Worm (Caenorhabditis elegans) whole organism, L1 larva: ENCODE results near the gene ssp-33.

Source experiments
- C34B4.2 ChIP-seq: sonication (generic microtip); optimal IDR thresholded peaks from 2 replicates; lab custom pipeline; 2017; ENCODE audit warnings: mild to moderate bottlenecking, missing genetic modification characterization, missing compliant biosample characterization
- F16B12.6 ChIP-seq: fragments of 150-350 bp; optimal IDR thresholded peaks from 2 replicates; lab custom pipeline; 2014; ENCODE audit warnings: missing biosample characterization, missing genetic modification characterization
- Y116A8C.19 ChIP-seq: sonication (generic microtip); optimal IDR thresholded peaks from 2 replicates; lab custom pipeline; 2016; ENCODE audit warnings: missing compliant biosample characterization, missing genetic modification characterization, borderline replicate concordance
- ceh-8 ChIP-seq: fragments of 200-800 bp; sonication (Bioruptor generic); optimal IDR thresholded peaks from 2 replicates; lab custom pipeline; 2018; ENCODE audit warnings: mild to moderate bottlenecking, missing genetic modification characterization, moderate library complexity, missing compliant biosample characterization
- dsc-1 ChIP-seq: sonication (generic microtip); optimal IDR thresholded peaks from 2 replicates; lab custom pipeline; 2016; ENCODE audit warnings: mild to moderate bottlenecking, missing genetic modification characterization, missing compliant biosample characterization
- efl-3 ChIP-seq: fragments of 200-800 bp; sonication (Bioruptor generic); optimal IDR thresholded peaks from 2 replicates; lab custom pipeline; 2018; ENCODE audit warnings: mild to moderate bottlenecking, missing genetic modification characterization, missing compliant biosample characterization
- egl-13 ChIP-seq: sonication (generic microtip); optimal IDR thresholded peaks from 2 replicates; lab custom pipeline; 2016; ENCODE audit warnings: missing genotype, missing genetic modification reagents, missing genetic modification characterization, missing compliant biosample characterization
- egl-27 ChIP-seq, 2 experiments: fragments of 150-350 bp in 1 of 2; sonication (generic microtip); optimal IDR thresholded peaks; 3 replicates each; lab custom pipeline; 2017 to 2018; ENCODE audit warnings: missing biosample characterization in 2 of 2, missing genetic modification characterization in 2 of 2, missing genetic modification reagents in 2 of 2
- elt-2 ChIP-seq: sonication (generic microtip); optimal IDR thresholded peaks from 2 replicates; lab custom pipeline; 2016; ENCODE audit warnings: missing genetic modification characterization, mild to moderate bottlenecking, inconsistent platforms, missing compliant biosample characterization, missing genetic modification reagents
- fkh-10 ChIP-seq: sonication (generic microtip); optimal IDR thresholded peaks from 2 replicates; lab custom pipeline; 2017; ENCODE audit warnings: missing biosample characterization, missing genetic modification reagents, missing genetic modification characterization
- hlh-17 ChIP-seq: fragments of 200-800 bp; sonication (Bioruptor generic); optimal IDR thresholded peaks from 2 replicates; lab custom pipeline; 2018; ENCODE audit warnings: missing genetic modification characterization, mild to moderate bottlenecking, missing compliant biosample characterization, moderate library complexity, borderline replicate concordance
- isw-1 ChIP-seq: fragments of 200-800 bp; sonication (Bioruptor generic); IDR thresholded peaks from 2 replicates; pipeline ENCODE4 v1.3.6; 2022; ENCODE audit warnings: missing genetic modification characterization, missing compliant biosample characterization
- lin-15B ChIP-seq: fragments of 150-350 bp; sonication (generic microtip); optimal IDR thresholded peaks from 3 replicates; lab custom pipeline; 2014; ENCODE audit warnings: missing biosample characterization, missing genetic modification characterization
- lir-3 ChIP-seq: sonication (generic microtip); optimal IDR thresholded peaks from 2 replicates; lab custom pipeline; 2016; ENCODE audit warnings: mild to moderate bottlenecking, missing genetic modification characterization, moderate library complexity, missing compliant biosample characterization; ENCODE audit not compliant: poor library complexity
- lsy-2 ChIP-seq, 2 experiments: fragments of 150-350 bp; optimal IDR thresholded peaks; 2 replicates each; lab custom pipeline; 2014; ENCODE audit warnings: missing biosample characterization in 2 of 2, missing genetic modification characterization in 2 of 2
- mab-9 ChIP-seq: fragments of 200-800 bp; sonication (Bioruptor generic); IDR thresholded peaks from 2 replicates; pipeline ENCODE4 v1.3.6; 2022; ENCODE audit warnings: missing genetic modification reagents, missing genetic modification characterization, missing compliant biosample characterization
- mdl-1 ChIP-seq, 2 experiments: fragments of 150-350 bp; optimal IDR thresholded peaks; 2 replicates each; lab custom pipeline; 2014 to 2017; ENCODE audit warnings: missing biosample characterization in 2 of 2, missing genetic modification characterization in 2 of 2, inconsistent platforms in 1 of 2
- mef-2 ChIP-seq: fragments of 150-350 bp; optimal IDR thresholded peaks from 2 replicates; lab custom pipeline; 2014; ENCODE audit warnings: missing biosample characterization, missing genetic modification characterization
- nhr-11 ChIP-seq: fragments of 150-350 bp; optimal IDR thresholded peaks from 2 replicates; lab custom pipeline; 2014; ENCODE audit warnings: missing biosample characterization, missing genetic modification characterization
- nhr-12 ChIP-seq: sonication (generic microtip); optimal IDR thresholded peaks from 2 replicates; lab custom pipeline; 2017; ENCODE audit warnings: missing biosample characterization, missing genetic modification characterization
- nhr-20 ChIP-seq: sonication (generic microtip); optimal IDR thresholded peaks from 2 replicates; lab custom pipeline; 2016; ENCODE audit warnings: mild to moderate bottlenecking, missing genetic modification characterization, missing compliant biosample characterization
- nhr-71 ChIP-seq: sonication (generic microtip); optimal IDR thresholded peaks from 2 replicates; lab custom pipeline; 2016; ENCODE audit warnings: mild to moderate bottlenecking, missing genetic modification characterization, moderate library complexity, missing compliant biosample characterization
- nhr-77 ChIP-seq: fragments of 150-350 bp; optimal IDR thresholded peaks from 2 replicates; lab custom pipeline; 2014; ENCODE audit warnings: missing biosample characterization, missing genetic modification characterization
- nhr-90 ChIP-seq: sonication (generic microtip); optimal IDR thresholded peaks from 2 replicates; lab custom pipeline; 2016; ENCODE audit warnings: mild to moderate bottlenecking, missing genetic modification characterization, missing compliant biosample characterization; ENCODE audit not compliant: poor library complexity
- snpc-4 ChIP-seq: fragments of 150-350 bp; optimal IDR thresholded peaks from 2 replicates; lab custom pipeline; 2014; ENCODE audit warnings: missing biosample characterization, missing genetic modification characterization
- snu-23 ChIP-seq: sonication (generic microtip); optimal IDR thresholded peaks from 2 replicates; lab custom pipeline; 2016; ENCODE audit warnings: missing genetic modification characterization, missing compliant biosample characterization
- sox-4 ChIP-seq: sonication (generic microtip); optimal IDR thresholded peaks from 2 replicates; lab custom pipeline; 2016; ENCODE audit warnings: missing genetic modification characterization, missing compliant biosample characterization
- sup-37 ChIP-seq: fragments of 200-800 bp; sonication (Bioruptor generic); optimal IDR thresholded peaks from 2 replicates; lab custom pipeline; 2018; ENCODE audit warnings: mild to moderate bottlenecking, missing genetic modification characterization, missing compliant biosample characterization
- swsn-7 ChIP-seq: sonication (generic microtip); optimal IDR thresholded peaks from 2 replicates; lab custom pipeline; 2016; ENCODE audit warnings: missing genetic modification characterization, missing compliant biosample characterization
- unc-130 ChIP-seq: fragments of 150-350 bp; optimal IDR thresholded peaks from 2 replicates; lab custom pipeline; 2017; ENCODE audit warnings: missing biosample characterization, missing genetic modification characterization, inconsistent platforms
- unc-30 ChIP-seq: sonication (generic microtip); optimal IDR thresholded peaks from 2 replicates; lab custom pipeline; 2017; ENCODE audit warnings: missing biosample characterization, missing genetic modification characterization
- xbp-1 ChIP-seq: sonication (generic microtip); optimal IDR thresholded peaks from 2 replicates; lab custom pipeline; 2016; ENCODE audit warnings: missing genetic modification characterization, missing compliant biosample characterization
- ztf-11 ChIP-seq, 2 experiments: sonication (generic microtip); optimal IDR thresholded peaks; 2 replicates each; lab custom pipeline; 2016 to 2017; ENCODE audit warnings: missing genetic modification characterization in 2 of 2, missing biosample characterization in 1 of 2, missing compliant biosample characterization in 1 of 2
- ztf-4 ChIP-seq: fragments of 150-350 bp; optimal IDR thresholded peaks from 2 replicates; lab custom pipeline; 2014; ENCODE audit warnings: missing biosample characterization, missing genetic modification characterization

ssp-33 gene

DNA sequence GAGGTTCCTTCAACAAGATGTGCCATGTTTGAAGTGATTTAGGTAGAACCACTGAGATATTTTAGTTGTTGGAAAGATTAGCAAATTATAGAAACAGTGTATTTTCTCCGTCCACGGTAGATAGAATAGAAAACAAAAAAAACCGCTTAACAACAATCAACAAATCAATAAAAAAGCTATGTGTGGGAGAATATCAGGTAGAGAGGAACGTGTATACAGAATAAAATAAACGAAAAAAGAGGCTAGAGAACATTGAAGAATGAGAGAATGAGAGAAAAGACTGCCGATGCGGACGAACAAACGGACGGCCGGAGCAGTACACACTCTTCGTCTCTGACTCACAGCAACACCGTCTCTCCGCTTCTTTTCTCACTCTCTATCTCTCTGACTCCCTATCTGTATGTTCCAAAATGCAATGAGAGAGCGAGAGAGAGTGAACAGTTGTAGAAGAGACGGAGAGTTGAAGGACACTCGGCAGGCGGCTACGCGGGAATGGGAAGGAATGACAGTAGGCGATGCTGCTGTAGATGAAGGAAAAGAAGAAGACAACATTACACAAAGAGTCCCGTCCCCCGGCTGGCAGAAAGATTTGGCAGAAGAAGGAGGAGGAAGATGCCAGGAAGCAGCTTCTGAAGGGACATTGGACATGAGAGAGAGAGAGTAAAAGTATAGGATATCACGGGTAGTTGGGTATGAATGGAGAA is 14.4 kb upstream of the ssp-33 start, which contains the start of gene unc-112 (continued):
- TF ChIP-seq lin-15B (tag; lab: Kevin White, UChicago) (no peak), snu-23 (GFP tag; lab: Kevin White, UChicago) (peak; percentile 84), unc-130 (tag; lab: Kevin White, UChicago) (peak; percentile 20), lir-3 (tag; lab: Kevin White, UChicago) (peak; percentile 12), nhr-90 (peak; percentile 53), xbp-1 (tag; lab: Kevin White, UChicago) (peak; percentile 47), F16B12.6 (tag; lab: Kevin White, UChicago) (peak; percentile 18), nhr-11 (peak; percentile 37), mdl-1 (tag; optimal IDR thresholded peaks at IDR 0.05; lab: Kevin White, UChicago) (peak in 1 of 2 experiments; percentile 50), swsn-7 (tag; lab: Kevin White, UChicago) (peak; percentile 74), lsy-2 (tag; optimal IDR thresholded peaks at IDR 0.05; lab: Kevin White, UChicago) (peak; percentile 46 to 84), elt-2 (tag; lab: Kevin White, UChicago) (no peak)

DNA sequence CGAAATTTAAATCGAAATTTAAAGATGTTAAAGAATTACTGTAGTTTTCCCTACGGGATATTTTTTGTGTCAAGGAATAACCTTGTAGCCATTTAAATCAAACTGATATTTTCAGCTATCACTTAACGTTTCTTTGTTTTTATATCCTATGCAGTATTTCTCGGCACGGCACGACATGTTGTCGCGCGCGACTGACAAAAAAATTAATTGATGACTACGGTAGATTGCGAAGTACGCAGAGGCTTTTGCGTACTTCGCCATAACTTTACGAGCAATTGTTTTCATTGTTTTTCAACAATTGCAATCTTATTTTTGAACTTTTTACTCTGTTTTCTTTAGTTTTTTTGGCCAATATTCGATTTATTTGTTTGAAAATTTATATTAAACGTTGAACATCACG is 13.2 kb upstream of the ssp-33 start:
- TF ChIP-seq Y116A8C.19 (no peak), isw-1 (GFP tag; lab: Robert Waterston, UW) (no peak), efl-3 (GFP tag; lab: Kevin White, UChicago) (no peak), unc-30 (tag; lab: Kevin White, UChicago) (no peak), egl-13 (no peak), ceh-8 (no peak), unc-130 (tag; lab: Kevin White, UChicago) (no peak), egl-27 (tag; optimal IDR thresholded peaks at IDR 0.05; lab: Kevin White, UChicago) (no peak), mef-2 (tag; lab: Kevin White, UChicago) (no peak), snpc-4 (no peak)

ce11 chrV:14698666-14699065 is 12.5 kb upstream of the ssp-33 start, which contains the start of gene set-5:
TSS of gene set-5 (plus strand) at chrV:14698966.
- no peak for TF ChIP-seq nhr-20 (tag; lab: Kevin White, UChicago)
- no peak for TF ChIP-seq mdl-1 (tag; optimal IDR thresholded peaks at IDR 0.05; lab: Kevin White, UChicago)
- TF ChIP-seq efl-3 (GFP tag; lab: Kevin White, UChicago): no peak
- TF ChIP-seq isw-1 (GFP tag; lab: Robert Waterston, UW): no peak
- no peak for TF ChIP-seq mab-9 (GFP tag; lab: Robert Waterston, UW)
- TF ChIP-seq ztf-11 (tag; optimal IDR thresholded peaks at IDR 0.05; lab: Kevin White, UChicago): no peak
- TF ChIP-seq nhr-90: no peak
- no peak for TF ChIP-seq hlh-17 (GFP tag; lab: Kevin White, UChicago)
- TF ChIP-seq nhr-77 (tag; lab: Kevin White, UChicago): no peak
- no peak for TF ChIP-seq nhr-12 (tag; lab: Kevin White, UChicago)
- TF ChIP-seq Y116A8C.19: no peak
- no peak for TF ChIP-seq snu-23 (GFP tag; lab: Kevin White, UChicago)
- TF ChIP-seq sox-4 (tag; lab: Kevin White, UChicago): no peak

ce11 chrV:14707958-14708357 is 3.2 kb upstream of the ssp-33 start, which contains the start of gene R08A2.9:
TSS of gene R08A2.9 (plus strand) at chrV:14708258.
- no peak for TF ChIP-seq sup-37 (GFP tag; lab: Kevin White, UChicago)
- TF ChIP-seq C34B4.2 (tag; lab: Kevin White, UChicago): no peak
- TF ChIP-seq nhr-71 (tag; lab: Kevin White, UChicago): no peak
- no peak for TF ChIP-seq ztf-4 (tag; lab: Kevin White, UChicago)
- TF ChIP-seq unc-130 (tag; lab: Kevin White, UChicago): no peak
- no peak for TF ChIP-seq dsc-1 (tag; lab: Kevin White, UChicago)
- TF ChIP-seq fkh-10 (GFP tag; lab: Kevin White, UChicago): no peak
